Worm (Caenorhabditis elegans): ENCODE measurements around the gene T04A11.1.

Gene T04A11.1

DNA sequence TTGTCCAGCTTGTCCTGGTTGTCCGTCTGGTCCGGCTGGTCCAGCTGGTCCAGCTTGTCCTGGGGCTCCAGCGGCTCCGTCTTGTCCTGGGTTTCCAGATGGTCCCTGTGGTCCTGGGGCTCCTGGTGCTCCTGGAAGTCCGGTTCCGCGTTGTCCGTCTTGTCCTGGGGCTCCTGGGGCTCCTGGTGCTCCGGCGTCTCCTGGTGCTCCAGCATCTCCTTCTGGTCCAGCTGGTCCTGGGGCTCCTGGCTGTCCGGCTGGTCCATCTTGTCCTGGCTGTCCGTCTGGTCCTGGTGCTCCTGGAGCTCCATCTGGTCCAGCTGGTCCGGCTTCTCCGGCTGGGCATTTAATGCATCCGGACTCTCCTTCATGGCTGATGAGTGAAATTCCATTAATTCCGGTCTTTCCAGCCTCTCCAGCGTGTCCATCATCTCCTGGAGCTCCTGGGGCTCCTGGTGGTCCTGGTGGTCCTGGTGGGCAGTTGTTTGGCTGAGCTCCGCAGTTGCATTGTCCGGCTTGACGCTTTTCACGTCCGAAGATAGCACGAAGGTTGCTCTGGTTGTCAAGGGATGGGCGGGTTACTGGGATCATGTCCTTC, 49.1 kb downstream of the T04A11.1 start:
- TF ChIP-seq zag-1 (tag; optimal IDR thresholded peaks at IDR 0.05) = no peak
- no peak for TF ChIP-seq nhr-237 (tag; optimal IDR thresholded peaks at IDR 0.05)
- no peak for TF ChIP-seq lsy-2 (tag; optimal IDR thresholded peaks at IDR 0.05)

DNA sequence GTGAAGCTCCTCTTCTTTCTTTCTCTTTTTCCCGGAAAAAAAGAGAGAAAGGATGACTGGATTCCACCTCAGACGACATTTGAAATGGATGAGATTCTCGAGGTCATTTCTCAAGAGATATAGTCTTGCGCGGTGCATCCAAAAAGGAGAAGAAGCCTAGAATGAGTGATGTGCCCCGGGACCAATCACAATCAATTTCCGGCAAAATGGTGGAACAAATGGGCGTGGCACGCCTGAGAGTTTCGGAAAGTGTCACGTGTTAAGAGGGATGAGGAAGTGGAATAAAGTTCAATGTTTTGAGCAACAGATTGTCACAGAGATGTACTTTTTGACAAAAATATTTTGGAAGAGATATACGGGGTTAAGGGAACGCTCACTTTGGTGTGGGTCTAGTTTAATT, 51.2 kb downstream of the T04A11.1 start:
- TF ChIP-seq lsy-2 (tag; optimal IDR thresholded peaks at IDR 0.05) = peak in 1 of 2 experiments; percentile 5
- TF ChIP-seq dmd-4 (tag; optimal IDR thresholded peaks at IDR 0.05) = no peak
- TF ChIP-seq mab-5 (tag; optimal IDR thresholded peaks at IDR 0.05) = peak; percentile 26
- TF ChIP-seq egl-27 (tag; optimal IDR thresholded peaks at IDR 0.05) = no peak
- no peak for TF ChIP-seq skn-1 (tag; optimal IDR thresholded peaks at IDR 0.05)
- peak in 1 of 2 experiments; percentile 59 for TF ChIP-seq mdl-1 (tag; optimal IDR thresholded peaks at IDR 0.05)
- no peak for TF ChIP-seq nhr-10 (tag; optimal IDR thresholded peaks at IDR 0.05)
- TF ChIP-seq elt-1 (tag; optimal IDR thresholded peaks at IDR 0.05) = no peak
- TF ChIP-seq gmeb-1 (tag; optimal IDR thresholded peaks at IDR 0.05) = no peak
- TF ChIP-seq C34F6.9 (tag; optimal IDR thresholded peaks at IDR 0.05) = peak; percentile 9
- TF ChIP-seq unc-62 (GFP tag; optimal IDR thresholded peaks at IDR 0.05) = peak; percentile 44
- no peak for TF ChIP-seq blmp-1 (tag; optimal IDR thresholded peaks at IDR 0.05; ENCODE audit: insufficient read depth)

Data from whole organism, L2 larva.